Worm (Caenorhabditis elegans) whole organism, late embryonic: ENCODE data around the gene pcp-5.

Source experiments
- C08G9.2 ChIP-seq: sonication (generic microtip); optimal IDR thresholded peaks from 2 replicates; lab custom pipeline; 2016; ENCODE audit warnings: mild to moderate bottlenecking, missing genetic modification characterization, moderate library complexity, missing compliant biosample characterization
- K02D7.2 ChIP-seq: sonication (generic microtip); optimal IDR thresholded peaks from 2 replicates; lab custom pipeline; 2017; ENCODE audit warnings: mild to moderate bottlenecking, missing genetic modification characterization, missing compliant biosample characterization
- K09A11.1 ChIP-seq: sonication (generic microtip); optimal IDR thresholded peaks from 2 replicates; lab custom pipeline; 2017; ENCODE audit warnings: antibody characterized with exemption, mild to moderate bottlenecking, missing genetic modification characterization, missing compliant biosample characterization; ENCODE audit not compliant: insufficient read depth
- T23F11.4 ChIP-seq: fragments of 200-800 bp; sonication (Bioruptor generic); optimal IDR thresholded peaks from 2 replicates; lab custom pipeline; 2018; ENCODE audit warnings: mild to moderate bottlenecking, missing genetic modification characterization, missing compliant biosample characterization
- Y22D7AL.16 ChIP-seq: sonication (generic microtip); optimal IDR thresholded peaks from 2 replicates; lab custom pipeline; 2016; ENCODE audit warnings: missing genetic modification characterization, missing compliant biosample characterization
- ama-1 ChIP-seq: fragments of 150-350 bp; optimal IDR thresholded peaks from 2 replicates; lab custom pipeline; 2014
- ceh-14 ChIP-seq: sonication (generic microtip); optimal IDR thresholded peaks from 2 replicates; lab custom pipeline; 2016; ENCODE audit warnings: missing genotype, missing genetic modification characterization, missing compliant biosample characterization
- ceh-2 ChIP-seq: sonication (generic microtip); optimal IDR thresholded peaks from 2 replicates; lab custom pipeline; 2016; ENCODE audit warnings: missing genotype, missing genetic modification characterization, missing compliant biosample characterization
- ceh-22 ChIP-seq: sonication (generic microtip); optimal IDR thresholded peaks from 2 replicates; lab custom pipeline; 2017; ENCODE audit warnings: missing biosample characterization, missing genetic modification characterization
- ceh-30 ChIP-seq: fragments of 150-350 bp; optimal IDR thresholded peaks from 2 replicates; lab custom pipeline; 2014; ENCODE audit warnings: missing biosample characterization, missing genetic modification characterization
- ceh-31 ChIP-seq: sonication (generic microtip); optimal IDR thresholded peaks from 2 replicates; lab custom pipeline; 2016; ENCODE audit warnings: missing genetic modification characterization, missing compliant biosample characterization
- ceh-34 ChIP-seq: sonication (generic microtip); optimal IDR thresholded peaks from 2 replicates; lab custom pipeline; 2016; ENCODE audit warnings: mild to moderate bottlenecking, missing genetic modification characterization, missing compliant biosample characterization
- ceh-45 ChIP-seq: fragments of 200-800 bp; sonication (Bioruptor generic); IDR thresholded peaks from 2 replicates; pipeline ENCODE4 v1.3.6; 2022; ENCODE audit warnings: missing genetic modification reagents, missing genetic modification characterization, missing compliant biosample characterization
- ceh-48 ChIP-seq: sonication (generic microtip); optimal IDR thresholded peaks from 2 replicates; lab custom pipeline; 2016; ENCODE audit warnings: missing genetic modification characterization, inconsistent platforms, missing compliant biosample characterization
- ceh-9 ChIP-seq: sonication (generic microtip); optimal IDR thresholded peaks from 2 replicates; lab custom pipeline; 2016; ENCODE audit warnings: mild to moderate bottlenecking, missing genetic modification characterization, inconsistent platforms, missing compliant biosample characterization
- che-1 ChIP-seq: sonication (generic microtip); optimal IDR thresholded peaks from 2 replicates; lab custom pipeline; 2016; ENCODE audit warnings: mild to moderate bottlenecking, missing genetic modification characterization, missing compliant biosample characterization
- elt-2 ChIP-seq: sonication (generic microtip); optimal IDR thresholded peaks from 2 replicates; lab custom pipeline; 2016; ENCODE audit warnings: missing genetic modification reagents, missing genetic modification characterization, missing compliant biosample characterization
- elt-4 ChIP-seq: sonication (generic microtip); optimal IDR thresholded peaks from 2 replicates; lab custom pipeline; 2016; ENCODE audit warnings: missing genetic modification characterization, missing compliant biosample characterization
- ets-4 ChIP-seq: sonication (generic microtip); optimal IDR thresholded peaks from 2 replicates; lab custom pipeline; 2016; ENCODE audit warnings: missing genetic modification characterization, missing compliant biosample characterization
- fkh-10 ChIP-seq: fragments of 150-350 bp; optimal IDR thresholded peaks from 2 replicates; lab custom pipeline; 2014; ENCODE audit warnings: missing biosample characterization, missing genetic modification reagents, missing genetic modification characterization
- fkh-6 ChIP-seq: sonication (generic microtip); optimal IDR thresholded peaks from 2 replicates; lab custom pipeline; 2016; ENCODE audit warnings: missing genetic modification characterization, missing compliant biosample characterization
- gmeb-2 ChIP-seq: sonication (generic microtip); optimal IDR thresholded peaks from 2 replicates; lab custom pipeline; 2016; ENCODE audit warnings: missing genetic modification characterization, inconsistent platforms, missing compliant biosample characterization
- hlh-15 ChIP-seq: sonication (generic microtip); optimal IDR thresholded peaks from 2 replicates; lab custom pipeline; 2016; ENCODE audit warnings: missing genetic modification characterization, missing compliant biosample characterization
- hlh-8 ChIP-seq: sonication (generic microtip); optimal IDR thresholded peaks from 2 replicates; lab custom pipeline; 2016; ENCODE audit warnings: missing genotype, missing genetic modification characterization, missing compliant biosample characterization
- lim-6 ChIP-seq: sonication (generic microtip); optimal IDR thresholded peaks from 2 replicates; lab custom pipeline; 2016; ENCODE audit warnings: missing genetic modification characterization, missing compliant biosample characterization
- madf-2 ChIP-seq: sonication (generic microtip); optimal IDR thresholded peaks from 2 replicates; lab custom pipeline; 2017; ENCODE audit warnings: missing genetic modification characterization, missing compliant biosample characterization
- mec-3 ChIP-seq: sonication (generic microtip); optimal IDR thresholded peaks from 2 replicates; lab custom pipeline; 2016; ENCODE audit warnings: borderline replicate concordance, missing genetic modification characterization, missing compliant biosample characterization
- pat-9 ChIP-seq: fragments of 200-800 bp; sonication (Bioruptor generic); optimal IDR thresholded peaks from 2 replicates; lab custom pipeline; 2018; ENCODE audit warnings: mild to moderate bottlenecking, missing genetic modification characterization, moderate library complexity, missing compliant biosample characterization
- pax-1 ChIP-seq: fragments of 150-350 bp; optimal IDR thresholded peaks from 2 replicates; lab custom pipeline; 2014; ENCODE audit warnings: missing biosample characterization, missing genetic modification characterization
- pha-2 ChIP-seq: sonication (generic microtip); optimal IDR thresholded peaks from 2 replicates; lab custom pipeline; 2017; ENCODE audit warnings: mild to moderate bottlenecking, missing genetic modification characterization, missing compliant biosample characterization
- pha-4 ChIP-seq: fragments of 150-350 bp; optimal IDR thresholded peaks from 2 replicates; lab custom pipeline; 2018; ENCODE audit warnings: missing biosample characterization, missing genetic modification reagents, missing genetic modification characterization
- pros-1 ChIP-seq: fragments of 150-350 bp; optimal IDR thresholded peaks from 2 replicates; lab custom pipeline; 2014; ENCODE audit warnings: missing biosample characterization, missing genetic modification reagents, missing genetic modification characterization
- sox-4 ChIP-seq: sonication (generic microtip); optimal IDR thresholded peaks from 2 replicates; lab custom pipeline; 2017; ENCODE audit warnings: mild to moderate bottlenecking, missing genetic modification characterization, inconsistent platforms, missing compliant biosample characterization
- tbx-2 ChIP-seq: sonication (generic microtip); optimal IDR thresholded peaks from 2 replicates; lab custom pipeline; 2016; ENCODE audit warnings: missing genetic modification characterization, missing compliant biosample characterization
- tbx-7 ChIP-seq: sonication (generic microtip); optimal IDR thresholded peaks from 2 replicates; lab custom pipeline; 2016; ENCODE audit warnings: missing genotype, missing genetic modification characterization, missing compliant biosample characterization
- unc-3 ChIP-seq, 2 experiments: fragments of 200-800 bp in 1 of 2; sonication (Bioruptor generic) in 1 of 2; sonication (generic microtip) in 1 of 2; conservative IDR thresholded peaks in 1 of 2; optimal IDR thresholded peaks in 1 of 2; 2 replicates each; pipeline versions ENCODE4 v1.3.6 to Lab custom; 2016 to 2022; ENCODE audit warnings: missing compliant biosample characterization in 2 of 2, missing genetic modification characterization in 2 of 2, missing genetic modification reagents in 1 of 2
- unc-42 ChIP-seq: sonication (generic microtip); optimal IDR thresholded peaks from 2 replicates; lab custom pipeline; 2016; ENCODE audit warnings: missing genotype, missing genetic modification characterization, missing compliant biosample characterization
- unc-86 ChIP-seq: sonication (generic microtip); optimal IDR thresholded peaks from 2 replicates; lab custom pipeline; 2016; ENCODE audit warnings: missing genetic modification characterization, missing compliant biosample characterization
- ztf-16 ChIP-seq: sonication (generic microtip); optimal IDR thresholded peaks from 2 replicates; lab custom pipeline; 2017; ENCODE audit warnings: missing genetic modification characterization, missing compliant biosample characterization

pcp-5 gene

ce11 chrIII:7924821-7925220 lies 17.4 kb upstream of the pcp-5 start, which contains the start of gene tag-250:
Gene tag-250 (minus strand): TSS chrIII:7924921.
- TF ChIP-seq ceh-14 (tag; lab: Kevin White, UChicago) (no peak), che-1 (tag; lab: Kevin White, UChicago) (no peak), lim-6 (no peak), Y22D7AL.16 (tag; lab: Kevin White, UChicago) (no peak), hlh-15 (tag; lab: Kevin White, UChicago) (no peak), tbx-2 (tag; lab: Kevin White, UChicago) (no peak), ama-1 (lab: Kevin White, UChicago) (no peak), tbx-7 (tag; lab: Kevin White, UChicago) (no peak), elt-4 (tag; lab: Kevin White, UChicago) (no peak), ceh-45 (GFP tag; lab: Robert Waterston, UW) (no peak)

- no peak for TF ChIP-seq sox-4
- TF ChIP-seq elt-2 (tag; lab: Kevin White, UChicago) = no peak
- TF ChIP-seq ztf-16 (tag; lab: Kevin White, UChicago) = no peak
- no peak for TF ChIP-seq ceh-2 (tag; lab: Kevin White, UChicago)
- TF ChIP-seq pax-1 (tag; lab: Kevin White, UChicago) = no peak
- TF ChIP-seq ceh-9 = no peak
- no peak for TF ChIP-seq fkh-10
- TF ChIP-seq mec-3 (tag; lab: Kevin White, UChicago) = no peak
- TF ChIP-seq pat-9 = no peak
- TF ChIP-seq pha-2 (tag; lab: Kevin White, UChicago) = no peak
- no peak for TF ChIP-seq T23F11.4
- TF ChIP-seq ets-4 (tag; lab: Kevin White, UChicago) = no peak
- no peak for TF ChIP-seq madf-2
- TF ChIP-seq unc-42 (tag; lab: Kevin White, UChicago) = no peak
- no peak for TF ChIP-seq ama-1 (lab: Kevin White, UChicago)
- no peak for TF ChIP-seq pha-4 (tag; lab: Kevin White, UChicago)
- no peak for TF ChIP-seq ceh-30
- no peak for TF ChIP-seq pros-1 (tag; lab: Kevin White, UChicago)
- no peak for TF ChIP-seq ceh-22 (tag; lab: Kevin White, UChicago)
These were observed 14.8 kb upstream of the pcp-5 start, which contains the start of gene C29E4.17 for ce11 chrIII:7922207-7922606. Gene C29E4.17 (plus strand): TSS chrIII:7922507.

- TF ChIP-seq ceh-31 (tag; lab: Kevin White, UChicago) = no peak
- no peak for TF ChIP-seq ceh-45 (GFP tag; lab: Robert Waterston, UW)
- no peak for TF ChIP-seq fkh-6 (tag; lab: Kevin White, UChicago)
- no peak for TF ChIP-seq sox-4
- TF ChIP-seq C08G9.2 = no peak
- TF ChIP-seq ceh-34 (tag; lab: Kevin White, UChicago) = no peak
- no peak for TF ChIP-seq ceh-48 (tag; lab: Kevin White, UChicago)
- TF ChIP-seq unc-86 (tag; lab: Kevin White, UChicago) = no peak
- TF ChIP-seq unc-3 (GFP tag; conservative IDR thresholded peaks at IDR 0.05; lab: Robert Waterston, UW) = no peak
- TF ChIP-seq unc-3 (tag; optimal IDR thresholded peaks at IDR 0.05; lab: Kevin White, UChicago) = no peak
- TF ChIP-seq K09A11.1 (tag; lab: Kevin White, UChicago) = no peak
- TF ChIP-seq elt-2 (tag; lab: Kevin White, UChicago) = no peak
- no peak for TF ChIP-seq elt-4 (tag; lab: Kevin White, UChicago)
- no peak for TF ChIP-seq ets-4 (tag; lab: Kevin White, UChicago)
- TF ChIP-seq ztf-16 (tag; lab: Kevin White, UChicago) = no peak
- no peak for TF ChIP-seq ceh-30
- no peak for TF ChIP-seq gmeb-2 (tag; lab: Kevin White, UChicago)
- no peak for TF ChIP-seq lim-6
- no peak for TF ChIP-seq hlh-8
- TF ChIP-seq K02D7.2 (tag; lab: Kevin White, UChicago) = no peak
- TF ChIP-seq, all 69 proteins: peak for 0
These were observed 12.4 kb upstream of the pcp-5 start, which contains the start of gene C29E4.14 for ce11 chrIII:7919823-7920222. Gene C29E4.14 (plus strand): TSS chrIII:7920123.
